Fruit fly (Drosophila melanogaster) whole organism: Measurements from ENCODE around the gene CG9259.

Source experiments
- CG8478 ChIP-seq: fragments of >200 bp; optimal IDR thresholded peaks from 2 replicates; lab custom pipeline; 2018; ENCODE audit warnings: inconsistent platforms
- Dll ChIP-seq: fragments of >200 bp; optimal IDR thresholded peaks from 2 replicates; lab custom pipeline; 2017
- EcR ChIP-seq, 2 experiments: fragments of >200 bp; optimal IDR thresholded peaks; 2 replicates each; lab custom pipeline; 2017; ENCODE audit warnings: missing biosample characterization in 2 of 2, missing genetic modification characterization in 2 of 2, missing genetic modification reagents in 2 of 2
- pan ChIP-seq: fragments of >200 bp; optimal IDR thresholded peaks from 2 replicates; lab custom pipeline; 2017
- psq ChIP-seq: fragments of >200 bp; optimal IDR thresholded peaks from 2 replicates; lab custom pipeline; 2017
- usp ChIP-seq: fragments of >200 bp; optimal IDR thresholded peaks from 2 replicates; lab custom pipeline; 2017; ENCODE audit warnings: missing biosample characterization, missing genetic modification characterization, mixed read lengths

DNA sequence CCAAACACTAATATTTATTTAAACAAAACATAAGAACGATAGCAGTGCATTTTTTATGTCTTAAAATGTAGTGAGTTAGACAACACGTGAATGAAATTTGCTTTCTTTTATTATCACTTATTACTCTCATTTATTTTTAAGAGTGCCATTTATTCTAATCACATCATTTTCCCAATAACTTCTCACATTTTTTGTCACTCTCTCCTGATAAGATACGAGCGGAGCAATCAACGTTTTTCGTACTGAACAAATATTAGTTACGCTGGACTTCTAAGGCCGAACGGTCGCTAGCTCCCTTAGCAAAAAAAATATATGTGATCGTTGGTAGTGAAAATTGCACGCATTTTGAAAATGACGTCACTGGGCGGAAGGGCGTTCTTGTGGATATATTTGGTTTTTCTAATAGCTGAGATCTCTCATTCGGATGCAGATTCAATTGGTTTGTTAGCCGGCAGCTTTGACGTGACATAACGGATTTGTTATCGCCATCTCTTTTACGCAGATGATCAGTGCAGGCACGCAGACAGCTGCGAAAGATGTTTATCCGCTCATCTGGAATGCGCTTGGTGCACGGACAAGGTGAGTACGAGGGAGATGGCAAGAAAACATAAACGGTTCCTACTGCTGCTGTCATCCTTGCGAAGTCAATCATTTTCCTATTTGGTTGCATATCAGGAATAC, 36.3 kb upstream of the CG9259 start, which contains the start of gene Itgbn:
- TF ChIP-seq Dll (lab: Kevin White, UChicago) (no peak), CG8478 (lab: Kevin White, UChicago) (no peak), psq (lab: Kevin White, UChicago) (no peak), EcR (GFP tag; optimal IDR thresholded peaks at IDR 0.05; lab: Kevin White, UChicago) (no peak), usp (GFP tag; lab: Kevin White, UChicago) (no peak), pan (lab: Kevin White, UChicago) (no peak)
